Fruit fly (Drosophila melanogaster): ENCODE results near the gene alphaTub67C.

DNA sequence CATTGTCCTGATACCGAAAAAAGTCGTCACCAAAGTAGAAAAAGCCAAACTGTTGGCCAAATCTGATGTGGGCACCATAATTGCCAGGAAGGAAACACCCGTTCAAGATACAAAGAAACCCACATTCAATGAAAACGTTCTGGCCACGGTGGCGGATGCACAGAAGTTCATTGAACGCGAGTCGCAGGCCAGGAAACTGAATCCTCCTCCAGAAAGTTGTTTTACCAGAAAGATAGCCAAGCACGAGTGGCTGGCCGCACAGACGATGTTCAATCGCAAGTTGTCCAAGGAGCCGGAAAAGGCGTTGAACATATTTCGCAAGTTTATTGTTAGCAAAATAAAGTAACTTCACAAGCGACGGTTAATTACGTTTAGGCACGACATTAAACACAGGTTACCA lies 39.0 kb downstream of the alphaTub67C start:
- TF ChIP-seq Sin3A (optimal IDR thresholded peaks at IDR 0.05) (no peak), h (optimal IDR thresholded peaks at IDR 0.05) (no peak), psq (optimal IDR thresholded peaks at IDR 0.05) (no peak), ttk (optimal IDR thresholded peaks at IDR 0.05) (no peak), Myc (optimal IDR thresholded peaks at IDR 0.05) (no peak), insv (optimal IDR thresholded peaks at IDR 0.05) (no peak)

Measured in Kc167 (cell line).